Fruit fly (Drosophila melanogaster): ENCODE results near the gene CG14615.

- no peak for TF ChIP-seq CG1620 (GFP tag; optimal IDR thresholded peaks at IDR 0.05)
- no peak for TF ChIP-seq toe (GFP tag; optimal IDR thresholded peaks at IDR 0.05)
- no peak for TF ChIP-seq CG33017 (tag; optimal IDR thresholded peaks at IDR 0.05)
- TF ChIP-seq kay (GFP tag; ENCODE audit: borderline replicate concordance), result peak; percentile 89
- no peak for TF ChIP-seq CG5204 (GFP tag; optimal IDR thresholded peaks at IDR 0.05)
These were observed 38.6 kb upstream of the CG14615 start for dm6 chrX:22487667-22488593.

All from whole organism, adult.